Worm (Caenorhabditis elegans): ENCODE data around the gene rcq-5.

DNA sequence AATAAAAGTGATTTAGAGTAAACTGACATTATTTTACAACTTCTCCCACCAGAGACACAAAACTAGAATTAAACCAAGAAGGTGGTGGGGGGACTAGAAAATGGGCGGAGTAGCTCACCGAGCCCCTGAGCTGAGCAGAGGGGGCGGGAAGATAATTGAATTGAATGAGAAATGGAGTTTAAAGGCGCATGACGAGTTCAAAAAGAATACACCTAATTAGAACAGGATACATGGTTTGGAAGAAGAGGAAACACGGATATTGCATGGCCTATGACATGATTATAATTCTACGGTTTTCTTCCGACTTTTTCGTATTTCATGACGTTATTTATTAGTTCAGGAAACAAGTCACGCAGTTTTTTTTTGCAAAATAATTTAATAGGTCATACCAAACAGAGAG lies 29.7 kb downstream of the rcq-5 start, which contains the start of gene T02C12.5:
- TF ChIP-seq B0310.2 (tag; optimal IDR thresholded peaks at IDR 0.05) (no peak), flt-1 (GFP tag; IDR thresholded peaks at IDR 0.05) (no peak), scrt-1 (GFP tag; IDR thresholded peaks at IDR 0.05) (no peak), ets-7 (tag; optimal IDR thresholded peaks at IDR 0.05) (no peak), pes-1 (GFP tag; IDR thresholded peaks at IDR 0.05) (no peak), tra-4 (tag; optimal IDR thresholded peaks at IDR 0.05) (no peak), ama-1 (optimal IDR thresholded peaks at IDR 0.05) (no peak), F13C5.2 (tag; optimal IDR thresholded peaks at IDR 0.05) (no peak), hmg-4 (GFP tag; optimal IDR thresholded peaks at IDR 0.05) (no peak), ceh-36 (tag; optimal IDR thresholded peaks at IDR 0.05) (no peak), hmbx-1 (tag; optimal IDR thresholded peaks at IDR 0.05) (no peak), ceh-13 (GFP tag; optimal IDR thresholded peaks at IDR 0.05) (no peak), hnd-1 (tag; optimal IDR thresholded peaks at IDR 0.05) (no peak), aly-1 (tag; optimal IDR thresholded peaks at IDR 0.05) (no peak)

Measured in whole organism, early embryonic.